Worm (Caenorhabditis elegans): ENCODE data around the gene srb-5.

DNA sequence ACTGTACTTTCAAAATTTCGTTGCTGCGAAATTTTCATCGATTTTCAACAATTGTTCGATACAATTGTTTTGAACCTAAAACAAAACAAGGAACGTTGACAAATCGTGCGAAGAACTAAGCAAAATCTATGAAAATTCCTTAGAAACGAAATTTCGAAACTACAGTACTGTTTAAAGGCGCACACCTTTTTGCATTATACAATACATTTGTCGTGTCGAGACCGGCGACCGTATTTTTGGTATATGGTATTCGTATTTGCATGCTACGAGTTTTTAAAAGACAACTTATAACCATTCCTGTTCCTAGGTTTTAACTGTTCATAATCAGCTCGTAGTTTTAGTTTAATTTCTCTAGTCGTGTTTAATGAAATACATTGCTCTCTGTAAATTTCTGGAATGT is 15.4 kb upstream of the srb-5 start:
- TF ChIP-seq chd-7 (tag; optimal IDR thresholded peaks at IDR 0.05) = no peak
- no peak for TF ChIP-seq ama-1 (optimal IDR thresholded peaks at IDR 0.05)
- no peak for TF ChIP-seq ama-1 (GFP tag; optimal IDR thresholded peaks at IDR 0.05)
- no peak for TF ChIP-seq lin-54 (GFP tag; optimal IDR thresholded peaks at IDR 0.05)
- no peak for TF ChIP-seq atf-7 (tag; optimal IDR thresholded peaks at IDR 0.05)
- no peak for TF ChIP-seq unc-62 (GFP tag; optimal IDR thresholded peaks at IDR 0.05)
- TF ChIP-seq T07F8.4 (tag; optimal IDR thresholded peaks at IDR 0.05) = no peak
- TF ChIP-seq snpc-1.3 (tag; optimal IDR thresholded peaks at IDR 0.05; ENCODE audit: insufficient read depth) = no peak
